Fruit fly (Drosophila melanogaster) whole organism, embryonic: ENCODE data around the gene hiro.

Experiments used
- CG10654 ChIP-seq: fragments of 200-800 bp; sonication (Bioruptor generic); optimal IDR thresholded peaks from 2 replicates; lab custom pipeline; 2016; ENCODE audit warnings: missing biosample characterization, missing genetic modification characterization
- CG10979 ChIP-seq: fragments of 200-800 bp; sonication (Bioruptor generic); optimal IDR thresholded peaks from 2 replicates; lab custom pipeline; 2018; ENCODE audit warnings: missing biosample characterization, mild to moderate bottlenecking, missing genetic modification characterization, moderate library complexity
- CG11085 ChIP-seq: fragments of 200-800 bp; sonication (Bioruptor generic); IDR thresholded peaks from 2 replicates; pipeline ENCODE4 v1.3.6; 2022; ENCODE audit warnings: missing biosample characterization, missing genetic modification characterization
- CG11456 ChIP-seq: fragments of 200-800 bp; sonication (Bioruptor generic); IDR thresholded peaks from 3 replicates; pipeline ENCODE4 v1.3.6; 2022; ENCODE audit warnings: missing biosample characterization, missing genetic modification characterization
- CG11560 ChIP-seq: fragments of 200-800 bp; sonication (Bioruptor generic); IDR thresholded peaks from 3 replicates; pipeline ENCODE4 v1.3.6; 2022; ENCODE audit warnings: missing biosample characterization, missing genetic modification characterization
- CG14667 ChIP-seq: fragments of 200-800 bp; sonication (Bioruptor generic); IDR thresholded peaks from 2 replicates; pipeline ENCODE4 v1.3.6; 2022; ENCODE audit warnings: missing biosample characterization, missing genetic modification characterization
- CG15269 ChIP-seq: fragments of 200-800 bp; sonication (Bioruptor generic); optimal IDR thresholded peaks from 2 replicates; lab custom pipeline; 2018; ENCODE audit warnings: missing biosample characterization, mild to moderate bottlenecking, missing genetic modification characterization, moderate library complexity
- CG15479 ChIP-seq: fragments of 200-800 bp; sonication (Bioruptor generic); optimal IDR thresholded peaks from 3 replicates; lab custom pipeline; 2019; ENCODE audit warnings: missing biosample characterization, mild to moderate bottlenecking, missing genetic modification characterization, moderate library complexity
- CG17361 ChIP-seq: fragments of 200-800 bp; sonication (Bioruptor generic); IDR thresholded peaks from 3 replicates; pipeline ENCODE4 v1.3.6; 2022; ENCODE audit warnings: missing biosample characterization, missing genetic modification characterization
- CG18476 ChIP-seq: fragments of 200-800 bp; sonication (Bioruptor generic); optimal IDR thresholded peaks from 2 replicates; lab custom pipeline; 2016; ENCODE audit warnings: missing biosample characterization, mild to moderate bottlenecking, missing genetic modification characterization
- CG2712 ChIP-seq: fragments of 200-800 bp; optimal IDR thresholded peaks from 3 replicates; lab custom pipeline; 2019; ENCODE audit warnings: missing biosample characterization, mild to moderate bottlenecking, missing genetic modification characterization, moderate library complexity
- CG2889 ChIP-seq: fragments of 200-800 bp; sonication (Bioruptor generic); IDR thresholded peaks from 3 replicates; pipeline ENCODE4 v1.3.6; 2022; ENCODE audit warnings: missing biosample characterization, missing genetic modification characterization
- CG5953 ChIP-seq: fragments of 200-800 bp; sonication (Bioruptor generic); IDR thresholded peaks from 2 replicates; pipeline ENCODE4 v1.3.6; 2022; ENCODE audit warnings: missing biosample characterization, missing genetic modification characterization
- CG8089 ChIP-seq: fragments of 200-800 bp; sonication (Bioruptor generic); optimal IDR thresholded peaks from 3 replicates; lab custom pipeline; 2016; ENCODE audit warnings: missing biosample characterization, missing genetic modification characterization
- CG8478 ChIP-seq: fragments of >200 bp; optimal IDR thresholded peaks from 2 replicates; lab custom pipeline; 2018
- CG8924 ChIP-seq: fragments of 200-800 bp; optimal IDR thresholded peaks from 3 replicates; lab custom pipeline; 2019; ENCODE audit warnings: missing biosample characterization, mild to moderate bottlenecking, missing genetic modification characterization, moderate library complexity
- CG8944 ChIP-seq: fragments of 200-800 bp; sonication (Bioruptor generic); optimal IDR thresholded peaks from 3 replicates; lab custom pipeline; 2016; ENCODE audit warnings: missing biosample characterization, missing genetic modification characterization
- D ChIP-seq, 2 experiments: fragments of 200-800 bp in 1 of 2; fragments of >200 bp in 1 of 2; sonication (Bioruptor generic) in 1 of 2; optimal IDR thresholded peaks; 2 replicates in 1 of 2; 3 replicates in 1 of 2; lab custom pipeline; 2017; ENCODE audit warnings: mild to moderate bottlenecking in 1 of 2, missing biosample characterization in 1 of 2, missing genetic modification characterization in 1 of 2, missing genetic modification reagents in 1 of 2
- Dad ChIP-seq: fragments of 200-800 bp; sonication (Bioruptor generic); optimal IDR thresholded peaks from 3 replicates; lab custom pipeline; 2016; ENCODE audit warnings: missing biosample characterization, missing genetic modification characterization
- Dfd ChIP-seq, 2 experiments: fragments of >200 bp; optimal IDR thresholded peaks; 2 replicates each; lab custom pipeline; 2017; ENCODE audit warnings: missing biosample characterization in 2 of 2, missing genetic modification characterization in 2 of 2
- H2.0 ChIP-seq: fragments of 200-800 bp; sonication (Bioruptor generic); IDR thresholded peaks from 2 replicates; pipeline ENCODE4 v1.3.6; 2022; ENCODE audit warnings: missing biosample characterization, missing genetic modification characterization
- Hr39 ChIP-seq: fragments of >200 bp; optimal IDR thresholded peaks from 2 replicates; lab custom pipeline; 2017
- Hr78 ChIP-seq, 2 experiments: fragments of 200-800 bp in 1 of 2; fragments of >200 bp in 1 of 2; sonication (Bioruptor generic) in 1 of 2; optimal IDR thresholded peaks; 2 replicates each; lab custom pipeline; 2017 to 2019; ENCODE audit warnings: missing biosample characterization in 2 of 2, missing genetic modification characterization in 2 of 2, mild to moderate bottlenecking in 1 of 2, moderate library complexity in 1 of 2
- MBD-R2 ChIP-seq: fragments of 200-800 bp; sonication (Bioruptor generic); IDR thresholded peaks from 2 replicates; pipeline ENCODE4 v1.3.6; 2022; ENCODE audit warnings: missing biosample characterization, missing genetic modification characterization
- Nf-YA ChIP-seq: fragments of 200-800 bp; sonication (Bioruptor generic); IDR thresholded peaks from 2 replicates; pipeline ENCODE4 v1.3.6; 2022; ENCODE audit warnings: missing biosample characterization, missing genetic modification characterization
- Side ChIP-seq: fragments of 200-800 bp; sonication (Bioruptor generic); optimal IDR thresholded peaks from 2 replicates; lab custom pipeline; 2016; ENCODE audit warnings: missing biosample characterization, missing genetic modification characterization
- Sox100B ChIP-seq: fragments of 200-800 bp; sonication (Bioruptor generic); optimal IDR thresholded peaks from 3 replicates; lab custom pipeline; 2018; ENCODE audit warnings: missing biosample characterization, mild to moderate bottlenecking, missing genetic modification characterization
- Vsx1 ChIP-seq: fragments of 200-800 bp; sonication (Bioruptor generic); optimal IDR thresholded peaks from 2 replicates; lab custom pipeline; 2017; ENCODE audit warnings: missing biosample characterization, mild to moderate bottlenecking, missing genetic modification characterization, missing genetic modification reagents
- al ChIP-seq: fragments of 200-800 bp; sonication (Bioruptor generic); IDR thresholded peaks from 2 replicates; pipeline ENCODE4 v1.3.6; 2022; ENCODE audit warnings: missing biosample characterization, missing genetic modification characterization
- ase ChIP-seq: fragments of 200-800 bp; sonication (Bioruptor generic); IDR thresholded peaks from 3 replicates; pipeline ENCODE4 v1.3.6; 2022; ENCODE audit warnings: missing biosample characterization, missing genetic modification characterization
- cad ChIP-seq: fragments of >200 bp; optimal IDR thresholded peaks from 2 replicates; lab custom pipeline; 2017; ENCODE audit warnings: missing biosample characterization, missing genetic modification characterization
- crc ChIP-seq: fragments of 200-800 bp; sonication (Bioruptor generic); optimal IDR thresholded peaks from 2 replicates; lab custom pipeline; 2016; ENCODE audit warnings: missing biosample characterization, missing genetic modification characterization
- crol ChIP-seq: fragments of 200-800 bp; sonication (Bioruptor generic); IDR thresholded peaks from 2 replicates; pipeline ENCODE4 v1.3.6; 2022; ENCODE audit warnings: missing biosample characterization, missing genetic modification characterization
- da ChIP-seq: fragments of 200-800 bp; sonication (Bioruptor generic); optimal IDR thresholded peaks from 2 replicates; lab custom pipeline; 2016; ENCODE audit warnings: missing biosample characterization, missing genetic modification characterization
- dmrt99B ChIP-seq: fragments of 200-800 bp; sonication (Bioruptor generic); optimal IDR thresholded peaks from 2 replicates; lab custom pipeline; 2018; ENCODE audit warnings: missing biosample characterization, mild to moderate bottlenecking, missing genetic modification characterization, moderate library complexity
- emc ChIP-seq: fragments of 200-800 bp; sonication (Bioruptor generic); optimal IDR thresholded peaks from 2 replicates; lab custom pipeline; 2016; ENCODE audit warnings: missing biosample characterization, missing genetic modification characterization
- eve ChIP-seq, 2 experiments: fragments of >200 bp; optimal IDR thresholded peaks; 2 replicates each; lab custom pipeline; 2017; ENCODE audit warnings: missing biosample characterization in 2 of 2, missing genetic modification characterization in 2 of 2
- gsb ChIP-seq: fragments of 200-800 bp; sonication (Bioruptor generic); IDR thresholded peaks from 2 replicates; pipeline ENCODE4 v1.3.6; 2022; ENCODE audit warnings: missing biosample characterization, missing genetic modification characterization
- ken ChIP-seq: fragments of 200-800 bp; sonication (Bioruptor generic); IDR thresholded peaks from 3 replicates; pipeline ENCODE4 v1.3.6; 2022; ENCODE audit warnings: missing biosample characterization, missing genetic modification characterization
- lmd ChIP-seq: fragments of 200-800 bp; sonication (Bioruptor generic); IDR thresholded peaks from 2 replicates; pipeline ENCODE4 v1.3.6; 2022; ENCODE audit warnings: missing biosample characterization, missing genetic modification characterization
- oc ChIP-seq: fragments of 200-800 bp; sonication (Bioruptor generic); optimal IDR thresholded peaks from 2 replicates; lab custom pipeline; 2018; ENCODE audit warnings: missing biosample characterization, mild to moderate bottlenecking, missing genetic modification characterization, moderate library complexity
- onecut ChIP-seq: fragments of 200-800 bp; sonication (Bioruptor generic); IDR thresholded peaks from 2 replicates; pipeline ENCODE4 v1.3.6; 2022; ENCODE audit warnings: missing biosample characterization, missing genetic modification characterization
- pan ChIP-seq, 4 experiments: fragments of >200 bp in 3 of 4; fragments of 200-800 bp in 1 of 4; sonication (Bioruptor generic) in 1 of 4; optimal IDR thresholded peaks in 3 of 4; IDR thresholded peaks in 1 of 4; 2 replicates each; pipeline versions ENCODE4 v1.3.6 to Lab custom; 2017 to 2022; ENCODE audit warnings: missing biosample characterization in 2 of 4, missing genetic modification characterization in 2 of 4, mixed read lengths in 1 of 4
- pnt ChIP-seq: fragments of 200-800 bp; sonication (Bioruptor generic); optimal IDR thresholded peaks from 3 replicates; lab custom pipeline; 2016; ENCODE audit warnings: missing biosample characterization, missing genetic modification characterization
- ro ChIP-seq: fragments of 200-800 bp; sonication (Bioruptor generic); IDR thresholded peaks from 2 replicates; pipeline ENCODE4 v1.3.6; 2022; ENCODE audit warnings: missing biosample characterization, missing genetic modification characterization
- so ChIP-seq: fragments of 200-800 bp; sonication (Bioruptor generic); IDR thresholded peaks from 3 replicates; pipeline ENCODE4 v1.3.6; 2022; ENCODE audit warnings: missing biosample characterization, missing genetic modification characterization
- tgo ChIP-seq: fragments of 200-800 bp; sonication (Bioruptor generic); IDR thresholded peaks from 3 replicates; pipeline ENCODE4 v1.3.6; 2022; ENCODE audit warnings: missing biosample characterization, missing genetic modification characterization
- trem ChIP-seq: fragments of 200-800 bp; optimal IDR thresholded peaks from 3 replicates; lab custom pipeline; 2019; ENCODE audit warnings: missing biosample characterization, mild to moderate bottlenecking, missing genetic modification characterization, moderate library complexity
- vnd ChIP-seq: fragments of 200-800 bp; sonication (Bioruptor generic); IDR thresholded peaks from 3 replicates; pipeline ENCODE4 v1.3.6; 2022; ENCODE audit warnings: missing biosample characterization, missing genetic modification characterization; ENCODE audit not compliant: partially characterized antibody
- yki ChIP-seq: fragments of >200 bp; optimal IDR thresholded peaks from 3 replicates; lab custom pipeline; 2018
- zen2 ChIP-seq: fragments of 200-800 bp; sonication (Bioruptor generic); IDR thresholded peaks from 3 replicates; pipeline ENCODE4 v1.3.6; 2022; ENCODE audit warnings: missing biosample characterization, missing genetic modification characterization; ENCODE audit not compliant: partially characterized antibody

The hiro gene

dm6 chr3L:697055-697427 lies 9.3 kb upstream of the hiro start:
- no peak for TF ChIP-seq dmrt99B (tag; lab: Kevin White, UChicago)
- no peak for TF ChIP-seq tgo (GFP tag; lab: Robert Waterston, UW)
- TF ChIP-seq emc (GFP tag; lab: Kevin White, UChicago) = no peak
- no peak for TF ChIP-seq crc
- TF ChIP-seq CG17361 = peak; percentile 5; the same call in 1 of the 3 replicates
- peak; percentile 36; the same call in 1 of the 2 replicates for TF ChIP-seq onecut
- TF ChIP-seq Hr39 (lab: Kevin White, UChicago) = no peak
- no peak for TF ChIP-seq CG10979 (tag; lab: Kevin White, UChicago)
- no peak for TF ChIP-seq gsb
- TF ChIP-seq CG14667 (GFP tag; lab: Robert Waterston, UW) = no peak
- TF ChIP-seq crol (GFP tag; lab: Robert Waterston, UW) = peak; percentile 64; the same call in 1 of the 2 replicates
- no peak for TF ChIP-seq trem (tag; lab: Kevin White, UChicago)
- TF ChIP-seq CG18476 (GFP tag; lab: Kevin White, UChicago) = no peak
- no peak for TF ChIP-seq Hr78 (GFP tag; optimal IDR thresholded peaks at IDR 0.05; lab: Kevin White, UChicago)
- no peak for TF ChIP-seq Dfd (GFP tag; optimal IDR thresholded peaks at IDR 0.05; lab: Kevin White, UChicago)
- TF ChIP-seq Side (GFP tag; lab: Kevin White, UChicago) = no peak
- TF ChIP-seq pnt = no peak
- no peak for TF ChIP-seq Sox100B
- no peak for TF ChIP-seq CG11560
- peak; percentile 80 for TF ChIP-seq D (optimal IDR thresholded peaks at IDR 0.05; lab: Kevin White, UChicago)
- no peak for TF ChIP-seq D (GFP tag; optimal IDR thresholded peaks at IDR 0.05; lab: Kevin White, UChicago)
- TF ChIP-seq al (GFP tag; lab: Robert Waterston, UW) = no peak

- TF ChIP-seq CG5953 (GFP tag; lab: Robert Waterston, UW) = peak; percentile 88
- peak; percentile 89 for TF ChIP-seq CG10654 (GFP tag; lab: Kevin White, UChicago)
- peak; percentile 66 for TF ChIP-seq Dad (GFP tag; lab: Kevin White, UChicago)
- TF ChIP-seq H2.0 (GFP tag; lab: Robert Waterston, UW) = peak; percentile 94
- TF ChIP-seq ro (GFP tag; lab: Robert Waterston, UW) = peak; percentile 84
- TF ChIP-seq yki (lab: Kevin White, UChicago) = no peak
- peak; percentile 98 for TF ChIP-seq CG8924
- peak; percentile 95 for TF ChIP-seq ken (GFP tag; lab: Robert Waterston, UW)
- peak; percentile 89 for TF ChIP-seq Vsx1
- TF ChIP-seq da (GFP tag; lab: Kevin White, UChicago) = peak; percentile 23
- TF ChIP-seq CG2889 (GFP tag; lab: Robert Waterston, UW) = peak; percentile 89
- peak; percentile 85 for TF ChIP-seq CG11085 (GFP tag; lab: Robert Waterston, UW)
- TF ChIP-seq zen2 (GFP tag; lab: Robert Waterston, UW) = no peak
- TF ChIP-seq CG8478 (lab: Kevin White, UChicago) = no peak
- peak; percentile 52 for TF ChIP-seq CG15479 (GFP tag; lab: Kevin White, UChicago)
- TF ChIP-seq so (GFP tag; lab: Robert Waterston, UW) = peak; percentile 96
- TF ChIP-seq CG8089 = peak; percentile 23
- peak; percentile 96 for TF ChIP-seq CG15269
- TF ChIP-seq cad (GFP tag; lab: Kevin White, UChicago) = no peak
- TF ChIP-seq CG2712 (tag; lab: Kevin White, UChicago) = peak; percentile 98
- peak; percentile 83 for TF ChIP-seq MBD-R2 (GFP tag; lab: Robert Waterston, UW)
- TF ChIP-seq CG8944 (GFP tag; lab: Kevin White, UChicago) = peak; percentile 59
- peak; percentile 94 for TF ChIP-seq CG11456 (GFP tag; lab: Robert Waterston, UW)
- TF ChIP-seq eve (GFP tag; optimal IDR thresholded peaks at IDR 0.05; lab: Kevin White, UChicago) = no peak
- TF ChIP-seq Nf-YA (GFP tag; lab: Robert Waterston, UW) = peak; percentile 89
- TF ChIP-seq CG10979 (tag; lab: Kevin White, UChicago) = peak; percentile 98
- no peak for TF ChIP-seq vnd (GFP tag; lab: Robert Waterston, UW)
- peak; percentile 93 for TF ChIP-seq ase
- TF ChIP-seq oc = peak; percentile 93
- no peak for TF ChIP-seq pan (optimal IDR thresholded peaks at IDR 0.05; lab: Kevin White, UChicago)
- TF ChIP-seq pan (GFP tag; optimal IDR thresholded peaks at IDR 0.05 in 1 of 2, IDR thresholded peaks at IDR 0.05 in 1 of 2) = peak in 1 of 2 experiments; percentile 96
- peak; percentile 95 for TF ChIP-seq lmd (GFP tag; lab: Robert Waterston, UW)
Observed at dm6 chr3L:696404-697054, 8.8 kb upstream of the hiro start.
